Worm (Caenorhabditis elegans) whole organism, L1 larva: ENCODE data around the gene hot-3.

Experiments
- C04F5.9 ChIP-seq: sonication (generic microtip); optimal IDR thresholded peaks from 2 replicates; lab custom pipeline; 2016; ENCODE audit warnings: missing genetic modification characterization, missing compliant biosample characterization
- C16A3.4 ChIP-seq: fragments of 150-350 bp; optimal IDR thresholded peaks from 2 replicates; lab custom pipeline; 2014; ENCODE audit warnings: missing biosample characterization, missing genetic modification characterization
- C34B4.2 ChIP-seq: sonication (generic microtip); optimal IDR thresholded peaks from 2 replicates; lab custom pipeline; 2017; ENCODE audit warnings: mild to moderate bottlenecking, missing genetic modification characterization, missing compliant biosample characterization
- Y116A8C.19 ChIP-seq: sonication (generic microtip); optimal IDR thresholded peaks from 2 replicates; lab custom pipeline; 2016; ENCODE audit warnings: missing compliant biosample characterization, missing genetic modification characterization, borderline replicate concordance
- aha-1 ChIP-seq: fragments of 150-350 bp; optimal IDR thresholded peaks from 2 replicates; lab custom pipeline; 2014; ENCODE audit warnings: missing biosample characterization, missing genetic modification characterization
- ama-1 ChIP-seq: fragments of 150-350 bp; optimal IDR thresholded peaks from 2 replicates; lab custom pipeline; 2014
- blmp-1 ChIP-seq: fragments of 150-350 bp; optimal IDR thresholded peaks from 2 replicates; lab custom pipeline; 2014; ENCODE audit warnings: missing biosample characterization, missing genetic modification characterization
- ceh-63 ChIP-seq: fragments of 200-800 bp; sonication (Bioruptor generic); optimal IDR thresholded peaks from 2 replicates; lab custom pipeline; 2018; ENCODE audit warnings: mild to moderate bottlenecking, missing genetic modification characterization, missing compliant biosample characterization
- ces-1 ChIP-seq: fragments of 150-350 bp; optimal IDR thresholded peaks from 2 replicates; lab custom pipeline; 2014; ENCODE audit warnings: missing biosample characterization, missing genetic modification reagents, missing genetic modification characterization
- dpl-1 ChIP-seq, 3 experiments: fragments of 150-350 bp in 2 of 3; sonication (generic microtip) in 1 of 3; optimal IDR thresholded peaks; 2 replicates each; lab custom pipeline; 2014 to 2017; ENCODE audit warnings: missing biosample characterization in 3 of 3, missing genetic modification characterization in 3 of 3, missing genetic modification reagents in 3 of 3
- dsc-1 ChIP-seq: sonication (generic microtip); optimal IDR thresholded peaks from 2 replicates; lab custom pipeline; 2016; ENCODE audit warnings: mild to moderate bottlenecking, missing genetic modification characterization, missing compliant biosample characterization
- egl-13 ChIP-seq: sonication (generic microtip); optimal IDR thresholded peaks from 2 replicates; lab custom pipeline; 2016; ENCODE audit warnings: missing genotype, missing genetic modification reagents, missing genetic modification characterization, missing compliant biosample characterization
- egl-27 ChIP-seq, 2 experiments: fragments of 150-350 bp in 1 of 2; sonication (generic microtip); optimal IDR thresholded peaks; 3 replicates each; lab custom pipeline; 2017 to 2018; ENCODE audit warnings: missing biosample characterization in 2 of 2, missing genetic modification characterization in 2 of 2, missing genetic modification reagents in 2 of 2
- ets-5 ChIP-seq: fragments of 200-800 bp; sonication (Bioruptor generic); IDR thresholded peaks from 2 replicates; pipeline ENCODE4 v1.3.6; 2022; ENCODE audit warnings: missing genetic modification characterization, missing compliant biosample characterization
- fos-1 ChIP-seq: fragments of 150-350 bp; optimal IDR thresholded peaks from 2 replicates; lab custom pipeline; 2014; ENCODE audit warnings: missing biosample characterization, missing genetic modification characterization
- jun-1 ChIP-seq: fragments of 150-350 bp; optimal IDR thresholded peaks from 2 replicates; lab custom pipeline; 2014; ENCODE audit warnings: missing biosample characterization, missing genetic modification reagents, missing genetic modification characterization
- lin-13 ChIP-seq: fragments of 150-350 bp; optimal IDR thresholded peaks from 2 replicates; lab custom pipeline; 2014; ENCODE audit warnings: missing biosample characterization, missing genetic modification reagents, missing genetic modification characterization
- lin-35 ChIP-seq, 2 experiments: fragments of 150-350 bp; optimal IDR thresholded peaks; 2 replicates each; lab custom pipeline; 2014; ENCODE audit warnings: missing biosample characterization in 2 of 2, missing genetic modification characterization in 2 of 2, missing genetic modification reagents in 2 of 2
- mef-2 ChIP-seq: fragments of 150-350 bp; optimal IDR thresholded peaks from 2 replicates; lab custom pipeline; 2014; ENCODE audit warnings: missing biosample characterization, missing genetic modification characterization
- mep-1 ChIP-seq: fragments of 150-350 bp; optimal IDR thresholded peaks from 2 replicates; lab custom pipeline; 2014; ENCODE audit warnings: missing biosample characterization, missing genetic modification characterization
- nhr-11 ChIP-seq: fragments of 150-350 bp; optimal IDR thresholded peaks from 2 replicates; lab custom pipeline; 2014; ENCODE audit warnings: missing biosample characterization, missing genetic modification characterization
- nhr-19 ChIP-seq: fragments of 200-800 bp; sonication (Bioruptor generic); conservative IDR thresholded peaks from 2 replicates; pipeline ENCODE4 v1.3.6; 2022; ENCODE audit warnings: missing genetic modification characterization, missing compliant biosample characterization
- nhr-47 ChIP-seq: sonication (generic microtip); optimal IDR thresholded peaks from 2 replicates; lab custom pipeline; 2016; ENCODE audit warnings: mild to moderate bottlenecking, missing genetic modification characterization, moderate library complexity, missing compliant biosample characterization
- nhr-71 ChIP-seq: sonication (generic microtip); optimal IDR thresholded peaks from 2 replicates; lab custom pipeline; 2016; ENCODE audit warnings: mild to moderate bottlenecking, missing genetic modification characterization, moderate library complexity, missing compliant biosample characterization
- nhr-90 ChIP-seq: sonication (generic microtip); optimal IDR thresholded peaks from 2 replicates; lab custom pipeline; 2016; ENCODE audit warnings: mild to moderate bottlenecking, missing genetic modification characterization, missing compliant biosample characterization; ENCODE audit not compliant: poor library complexity
- pag-3 ChIP-seq: sonication (generic microtip); optimal IDR thresholded peaks from 2 replicates; lab custom pipeline; 2017; ENCODE audit warnings: missing genetic modification characterization, mild to moderate bottlenecking, missing compliant biosample characterization, antibody characterized with exemption, borderline replicate concordance; ENCODE audit not compliant: insufficient read depth
- pax-3 ChIP-seq: fragments of 200-800 bp; sonication (Bioruptor generic); optimal IDR thresholded peaks from 2 replicates; lab custom pipeline; 2018; ENCODE audit warnings: mild to moderate bottlenecking, missing genetic modification characterization, moderate library complexity, missing compliant biosample characterization
- pqm-1 ChIP-seq: sonication (generic microtip); optimal IDR thresholded peaks from 3 replicates; lab custom pipeline; 2017; ENCODE audit warnings: missing biosample characterization, missing genetic modification characterization
- tlp-1 ChIP-seq: fragments of 150-350 bp; optimal IDR thresholded peaks from 2 replicates; lab custom pipeline; 2014; ENCODE audit warnings: missing biosample characterization, missing genetic modification characterization
- unc-130 ChIP-seq: fragments of 150-350 bp; optimal IDR thresholded peaks from 2 replicates; lab custom pipeline; 2017; ENCODE audit warnings: missing biosample characterization, missing genetic modification characterization, inconsistent platforms
- zip-4 ChIP-seq: fragments of 200-800 bp; sonication (Bioruptor generic); optimal IDR thresholded peaks from 2 replicates; lab custom pipeline; 2018; ENCODE audit warnings: mild to moderate bottlenecking, missing genetic modification characterization, moderate library complexity, missing compliant biosample characterization

hot-3 gene

DNA sequence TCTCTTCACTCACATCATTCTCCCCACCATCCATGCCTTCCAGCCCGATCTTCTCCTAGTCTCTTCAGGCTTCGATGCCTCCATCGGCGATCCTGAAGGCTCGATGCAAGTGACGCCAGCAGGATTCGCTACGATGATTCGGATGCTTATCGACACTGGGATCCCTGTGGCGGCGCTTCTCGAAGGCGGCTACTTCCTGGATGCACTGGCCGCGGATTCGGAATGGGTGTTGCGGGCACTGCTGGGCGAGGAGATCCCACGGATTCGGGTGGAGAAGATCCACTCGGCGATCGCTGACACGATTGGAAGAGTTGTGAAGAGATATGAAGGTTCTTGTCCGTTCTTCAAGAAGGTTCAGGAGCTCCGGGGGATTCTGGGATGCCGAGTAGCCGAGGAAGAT is 45.4 kb downstream of the hot-3 start:
- TF ChIP-seq C16A3.4 (tag; lab: Kevin White, UChicago) (no peak), aha-1 (no peak), jun-1 (tag; lab: Kevin White, UChicago) (no peak), lin-35 (GFP tag; optimal IDR thresholded peaks at IDR 0.05; lab: Kevin White, UChicago) (no peak), zip-4 (GFP tag; lab: Kevin White, UChicago) (no peak), nhr-47 (tag; lab: Kevin White, UChicago) (no peak), mef-2 (tag; lab: Kevin White, UChicago) (no peak), ces-1 (GFP tag; lab: Kevin White, UChicago) (no peak), nhr-90 (tag; lab: Kevin White, UChicago) (no peak), dpl-1 (GFP tag; optimal IDR thresholded peaks at IDR 0.05; lab: Kevin White, UChicago) (no peak), ceh-63 (GFP tag; lab: Kevin White, UChicago) (no peak), ama-1 (no peak), mep-1 (tag; lab: Kevin White, UChicago) (no peak), dsc-1 (tag; lab: Kevin White, UChicago) (no peak), fos-1 (tag; lab: Kevin White, UChicago) (no peak), nhr-19 (GFP tag; lab: Robert Waterston, UW) (no peak), pax-3 (tag; lab: Kevin White, UChicago) (no peak), blmp-1 (tag; lab: Kevin White, UChicago) (no peak), egl-13 (no peak), tlp-1 (tag; lab: Kevin White, UChicago) (no peak)

DNA sequence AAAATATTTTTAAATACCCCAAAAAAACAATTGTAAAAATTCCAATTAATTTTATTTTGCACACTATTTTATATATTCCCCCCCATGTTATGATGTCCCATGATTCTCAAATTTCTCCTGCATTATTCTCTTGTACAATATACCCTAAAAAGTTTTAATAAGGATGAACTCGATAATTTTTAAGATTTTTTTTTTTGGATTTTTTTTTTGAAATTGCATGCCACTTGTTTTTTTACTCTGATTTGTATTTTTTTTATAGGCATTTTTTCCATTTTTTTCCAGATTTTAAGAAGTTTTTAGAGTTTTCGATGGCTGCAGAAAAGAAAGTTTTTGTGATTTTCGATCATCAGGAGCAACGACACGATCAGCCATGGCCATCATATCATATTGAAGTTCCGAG is 49.4 kb downstream of the hot-3 start, which contains the start of gene hda-10:
hda-10 (plus strand) TSS at position 301 of the 400 bp plus-strand sequence.
- TF ChIP-seq lin-13 (no peak), mef-2 (tag; lab: Kevin White, UChicago) (no peak), unc-130 (no peak), Y116A8C.19 (tag; lab: Kevin White, UChicago) (no peak), ets-5 (no peak), nhr-71 (tag; lab: Kevin White, UChicago) (no peak), pag-3 (tag; lab: Kevin White, UChicago) (no peak), C04F5.9 (tag; lab: Kevin White, UChicago) (no peak), C34B4.2 (no peak), pqm-1 (tag; lab: Kevin White, UChicago) (no peak), lin-35 (GFP tag; optimal IDR thresholded peaks at IDR 0.05; lab: Kevin White, UChicago) (no peak), egl-27 (tag; optimal IDR thresholded peaks at IDR 0.05; lab: Kevin White, UChicago) (no peak), nhr-11 (tag; lab: Kevin White, UChicago) (no peak)
